Fruit fly (Drosophila melanogaster) S2 (cell line): ENCODE measurements around the gene CG10863.

Experiments used
- CG8478 ChIP-seq: fragments of >200 bp; optimal IDR thresholded peaks from 2 replicates; lab custom pipeline; 2018
- CTCF ChIP-seq, 2 experiments: fragments of >200 bp; optimal IDR thresholded peaks; 2 replicates each; lab custom pipeline; 2018

CG10863 gene

DNA sequence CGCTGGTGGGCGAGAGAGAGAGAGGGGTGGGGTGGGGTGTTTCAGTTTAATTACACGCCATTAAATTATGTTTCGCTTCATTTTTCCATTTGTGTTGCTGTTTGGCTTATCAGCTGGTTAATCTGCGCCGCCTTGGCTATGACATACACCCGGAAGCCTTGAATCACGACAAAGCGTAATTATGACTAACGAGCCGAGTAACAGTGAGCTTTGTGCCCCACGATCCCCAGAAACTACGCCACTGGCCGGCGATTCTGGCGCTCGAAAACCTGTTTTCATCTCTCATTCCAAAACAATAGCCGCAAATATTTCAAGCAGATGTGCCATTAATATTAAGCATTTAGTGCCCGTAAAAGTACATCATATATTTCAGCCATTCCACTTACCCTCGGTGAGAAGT lies 9.6 kb upstream of the CG10863 start:
- no peak for TF ChIP-seq CTCF (optimal IDR thresholded peaks at IDR 0.05; lab: Kevin White, UChicago)
- TF ChIP-seq CG8478 (lab: Kevin White, UChicago) = no peak

dm6 chr3L:3949205-3949604 lies 6.9 kb upstream of the CG10863 start, which contains the start of gene CG14983:
TSS of gene CG14983 (minus strand) at chr3L:3949305.
- TF ChIP-seq CG8478 (lab: Kevin White, UChicago) = no peak
- TF ChIP-seq CTCF (optimal IDR thresholded peaks at IDR 0.05; lab: Kevin White, UChicago) = no peak

- no peak for TF ChIP-seq CG8478 (lab: Kevin White, UChicago)
- no peak for TF ChIP-seq CTCF (optimal IDR thresholded peaks at IDR 0.05; lab: Kevin White, UChicago)
Measured at dm6 chr3L:3947301-3947941, 5.2 kb upstream of the CG10863 start, which contains the start of gene CG10853. TSS of gene CG10853 (plus strand) at chr3L:3947891.

- no peak for TF ChIP-seq CG8478 (lab: Kevin White, UChicago)
- TF ChIP-seq CTCF (optimal IDR thresholded peaks at IDR 0.05; lab: Kevin White, UChicago) = no peak
Measured at dm6 chr3L:3940075-3940819, 2.0 kb downstream of the CG10863 start, which contains the start of gene CG12766. TSS of gene CG12766 (minus strand) at chr3L:3940125.

DNA sequence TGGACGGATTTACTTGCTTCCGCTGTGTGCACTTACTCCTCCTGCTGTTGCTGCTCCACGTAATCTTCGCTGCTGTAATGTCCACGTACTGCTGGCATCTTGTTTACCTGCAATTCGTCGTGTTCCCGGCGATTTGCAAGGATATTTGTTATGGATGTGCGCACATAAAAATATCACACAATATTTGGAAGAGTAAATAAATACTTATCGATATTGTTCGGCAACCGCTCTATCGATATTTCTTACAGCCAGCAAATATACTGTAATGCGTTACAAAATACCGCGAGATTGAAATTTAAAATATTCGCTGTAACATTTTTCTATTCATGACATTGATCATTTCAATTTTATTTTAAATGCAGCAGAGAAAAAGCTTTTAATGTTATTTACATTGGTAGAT lies 4.5 kb downstream of the CG10863 start, which contains the start of gene CG10866:
Gene CG10866, minus strand, starts transcription at position 187 of the 400 bp plus-strand sequence.
- TF ChIP-seq CG8478 (lab: Kevin White, UChicago) (no peak), CTCF (optimal IDR thresholded peaks at IDR 0.05; lab: Kevin White, UChicago) (no peak)

DNA sequence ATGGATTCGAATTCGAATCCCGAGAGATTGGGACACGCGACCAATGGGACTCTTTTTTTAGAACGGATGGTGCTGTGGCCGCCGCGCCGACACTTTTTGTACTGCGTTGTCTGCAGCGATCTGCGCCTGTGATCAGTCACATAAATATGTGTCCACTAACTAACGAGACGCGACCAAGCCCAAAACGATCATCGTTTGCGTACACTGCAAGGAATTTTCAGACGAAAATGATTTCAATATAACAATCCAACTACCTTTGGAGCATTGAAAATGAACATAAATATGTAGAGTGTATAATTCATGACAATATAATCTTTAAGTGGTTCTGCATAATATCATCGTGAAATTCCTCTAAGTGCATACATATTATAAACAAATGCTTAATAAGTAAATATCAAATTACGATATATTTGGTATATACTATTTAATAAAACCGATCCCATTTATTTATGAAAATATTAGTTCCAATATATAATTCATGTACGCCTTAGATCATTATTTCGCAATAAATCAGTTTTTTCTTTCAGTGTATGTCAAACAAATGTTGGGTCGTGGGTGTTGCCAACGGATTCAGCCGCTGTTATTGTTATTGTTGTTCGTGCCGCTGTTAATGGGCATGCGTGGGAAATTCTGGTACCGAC lies 6.6 kb downstream of the CG10863 start, which contains the start of gene Eip63F-1:
Gene Eip63F-1, minus strand, starts transcription at position 51 of the 641 bp plus-strand sequence.
- TF ChIP-seq CTCF (optimal IDR thresholded peaks at IDR 0.05; lab: Kevin White, UChicago) (no peak), CG8478 (lab: Kevin White, UChicago) (no peak)

dm6 chr3L:3934110-3934509 lies 8.2 kb downstream of the CG10863 start:
- TF ChIP-seq CG8478 (lab: Kevin White, UChicago) (no peak), CTCF (optimal IDR thresholded peaks at IDR 0.05; lab: Kevin White, UChicago) (no peak)

dm6 chr3L:3933599-3933998 lies 8.7 kb downstream of the CG10863 start:
- no peak for TF ChIP-seq CTCF (optimal IDR thresholded peaks at IDR 0.05; lab: Kevin White, UChicago)
- no peak for TF ChIP-seq CG8478 (lab: Kevin White, UChicago)

DNA sequence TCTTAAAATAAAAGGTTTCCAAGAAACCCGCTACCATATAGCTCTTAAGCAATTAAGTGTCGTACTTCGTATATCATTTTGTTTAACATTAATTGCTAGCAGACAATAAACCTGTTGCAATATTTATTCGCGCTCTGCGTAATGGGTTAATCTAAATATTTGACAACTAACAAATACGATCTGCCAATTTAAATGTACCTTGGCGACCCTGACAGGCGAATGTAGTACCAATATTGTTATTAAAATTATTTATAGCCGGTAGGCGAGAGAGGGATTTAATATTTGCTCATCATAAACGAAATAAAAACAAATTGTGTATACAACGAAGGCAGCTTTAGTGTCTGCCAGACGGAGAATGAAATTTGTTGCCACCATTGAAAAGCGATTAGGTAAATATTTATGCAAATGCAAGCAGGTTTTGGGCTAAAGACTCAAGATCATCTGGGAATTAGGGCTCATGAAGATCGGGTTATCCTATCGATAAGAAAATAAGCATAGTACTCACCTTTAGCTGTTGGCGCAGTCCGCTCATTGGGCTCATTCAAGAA lies 9.4 kb downstream of the CG10863 start:
- TF ChIP-seq CG8478 (lab: Kevin White, UChicago) (no peak), CTCF (optimal IDR thresholded peaks at IDR 0.05; lab: Kevin White, UChicago) (no peak)

DNA sequence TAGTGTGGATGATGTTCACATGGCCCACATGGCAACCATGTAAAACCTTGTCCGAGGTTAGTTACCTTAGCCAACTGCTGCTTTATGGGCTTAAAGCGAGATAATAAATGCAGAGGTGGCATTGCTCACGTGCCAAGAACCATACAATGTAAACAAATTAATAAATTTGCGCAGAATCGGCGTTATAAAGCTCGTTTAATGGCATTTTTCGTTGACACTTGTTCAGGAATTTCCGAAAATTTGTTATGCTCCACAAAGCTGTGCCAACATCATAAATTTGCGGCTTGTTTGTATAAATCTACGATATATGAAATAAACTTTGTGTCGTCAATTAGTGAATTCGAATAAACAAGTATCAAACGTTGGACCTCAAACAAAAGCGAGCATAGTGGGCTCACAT lies 10.5 kb downstream of the CG10863 start:
- no peak for TF ChIP-seq CG8478 (lab: Kevin White, UChicago)
- no peak for TF ChIP-seq CTCF (optimal IDR thresholded peaks at IDR 0.05; lab: Kevin White, UChicago)

DNA sequence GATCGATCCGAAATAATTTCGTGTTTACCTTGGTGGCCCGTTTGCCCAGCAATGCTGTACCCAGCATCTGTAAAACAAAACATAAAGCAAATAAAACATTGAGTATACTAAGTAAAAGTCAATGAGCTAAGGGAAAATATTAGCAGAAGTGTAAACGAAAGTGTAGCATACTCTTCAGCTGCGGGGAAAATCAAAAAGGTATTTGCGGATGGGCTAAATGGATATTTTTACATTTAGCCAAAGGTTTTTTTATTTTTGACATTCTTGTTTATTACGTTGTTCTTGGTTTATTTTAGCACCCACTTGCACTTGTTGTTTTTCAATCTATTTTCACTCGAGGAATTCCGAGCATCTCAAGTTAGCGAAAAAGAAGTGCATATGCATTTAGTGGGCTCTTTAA lies 11.3 kb downstream of the CG10863 start:
- TF ChIP-seq CG8478 (lab: Kevin White, UChicago) (no peak), CTCF (optimal IDR thresholded peaks at IDR 0.05; lab: Kevin White, UChicago) (no peak)

DNA sequence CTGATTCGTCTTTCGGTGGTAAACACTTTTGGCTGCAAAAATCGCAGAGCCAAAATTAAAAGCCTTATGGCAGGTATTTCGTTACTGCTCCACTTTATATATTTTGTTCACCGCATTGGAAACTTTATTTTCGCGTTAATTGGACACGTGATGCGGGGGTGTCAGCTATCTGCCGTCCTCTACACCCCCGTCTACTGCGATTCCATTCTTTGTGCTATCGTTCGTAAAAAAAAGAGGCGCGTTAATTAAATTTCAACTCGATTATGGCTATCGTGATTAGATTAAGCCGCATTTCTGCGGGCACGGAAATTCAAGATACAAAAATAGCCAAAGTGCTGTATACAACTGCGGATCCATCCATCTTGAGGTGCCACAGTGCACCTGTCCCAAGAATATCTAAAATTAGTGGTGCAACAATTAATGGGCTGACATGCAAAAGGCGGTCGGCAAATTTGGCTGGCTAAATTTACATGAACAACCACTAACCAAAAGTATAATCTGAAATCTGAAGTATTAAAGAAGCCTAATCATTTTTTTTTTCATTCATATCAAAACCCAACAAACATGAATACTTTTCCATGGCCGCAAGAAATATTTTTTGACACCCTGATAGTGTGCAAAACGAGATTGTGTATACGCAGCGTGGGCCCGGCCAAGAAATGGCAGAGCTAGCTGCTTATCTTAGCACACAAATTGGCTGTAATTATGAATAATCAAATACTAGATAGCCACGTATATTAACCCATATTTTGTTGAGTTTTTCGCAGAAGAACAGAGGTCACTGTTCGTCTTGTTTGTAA lies 12.1 kb downstream of the CG10863 start:
- TF ChIP-seq CTCF (optimal IDR thresholded peaks at IDR 0.05; lab: Kevin White, UChicago) = no peak
- TF ChIP-seq CG8478 (lab: Kevin White, UChicago) = no peak

DNA sequence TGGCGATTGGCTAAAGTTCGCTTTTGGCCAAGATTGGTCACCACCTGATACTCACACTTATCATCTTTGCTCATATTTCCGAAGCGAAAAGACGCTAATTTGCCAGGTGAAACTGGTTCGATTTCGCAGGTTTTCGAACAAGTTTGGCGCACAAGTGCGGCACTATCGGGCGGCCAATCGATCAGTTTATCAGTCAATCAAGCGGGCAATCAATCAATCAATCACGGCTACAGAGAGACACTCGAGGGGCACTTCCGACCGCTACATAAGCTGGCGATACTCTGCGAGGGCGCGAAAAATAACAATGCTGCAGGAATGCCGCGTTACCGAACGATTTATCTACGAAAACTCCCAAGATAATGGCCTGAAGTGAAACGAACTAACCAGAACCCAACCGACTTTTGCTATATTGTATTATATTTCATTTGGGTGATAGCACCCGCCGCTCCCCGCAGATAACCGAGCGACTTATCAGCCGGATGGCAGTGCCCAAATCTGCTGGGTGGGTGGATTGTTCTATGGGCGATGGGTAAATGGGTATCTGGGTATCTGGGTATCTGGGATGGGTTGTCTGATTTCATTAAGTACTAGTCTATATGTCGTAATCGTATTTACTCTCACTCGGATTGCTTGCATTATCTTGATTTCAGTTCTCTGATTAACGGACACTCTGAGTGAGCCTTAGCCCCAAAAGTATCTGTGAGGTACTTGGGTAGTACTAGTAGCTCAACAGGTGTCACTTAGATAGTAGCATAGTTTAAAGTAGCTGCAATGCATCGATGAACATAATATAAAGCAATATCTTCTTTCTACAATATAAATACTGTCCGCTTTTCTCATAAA lies 13.1 kb downstream of the CG10863 start:
- no peak for TF ChIP-seq CTCF (optimal IDR thresholded peaks at IDR 0.05; lab: Kevin White, UChicago)
